Fruit fly (Drosophila melanogaster) whole organism, embryonic: Measurements from ENCODE around the gene grsm.

ENCODE experiments used
- CG10274 ChIP-seq: fragments of 200-800 bp; sonication (Bioruptor generic); optimal IDR thresholded peaks from 3 replicates; lab custom pipeline; 2017; ENCODE audit warnings: missing biosample characterization, mild to moderate bottlenecking, missing genetic modification characterization
- CG17612 ChIP-seq: fragments of 200-800 bp; sonication (Bioruptor generic); IDR thresholded peaks from 2 replicates; pipeline ENCODE4 v1.3.6; 2022; ENCODE audit warnings: missing biosample characterization, missing genetic modification characterization
- CG18764 ChIP-seq: fragments of 200-800 bp; sonication (Bioruptor generic); optimal IDR thresholded peaks from 3 replicates; lab custom pipeline; 2016; ENCODE audit warnings: missing biosample characterization, missing genetic modification characterization
- CG32532 ChIP-seq: fragments of 200-800 bp; sonication (Bioruptor generic); IDR thresholded peaks from 2 replicates; pipeline ENCODE4 v1.3.6; 2022; ENCODE audit warnings: missing biosample characterization, missing genetic modification characterization
- CG33213 ChIP-seq: fragments of 200-800 bp; sonication (Bioruptor generic); optimal IDR thresholded peaks from 3 replicates; lab custom pipeline; 2016; ENCODE audit warnings: missing biosample characterization, missing genetic modification characterization
- CG7786 ChIP-seq: fragments of 200-800 bp; sonication (Bioruptor generic); optimal IDR thresholded peaks from 2 replicates; lab custom pipeline; 2016; ENCODE audit warnings: missing biosample characterization, missing genetic modification characterization
- CoRest ChIP-seq: fragments of 200-800 bp; sonication (Bioruptor generic); optimal IDR thresholded peaks from 3 replicates; lab custom pipeline; 2018; ENCODE audit warnings: missing biosample characterization, mild to moderate bottlenecking, missing genetic modification characterization, moderate library complexity
- Dp ChIP-seq: fragments of 200-800 bp; sonication (Bioruptor generic); optimal IDR thresholded peaks from 2 replicates; lab custom pipeline; 2018; ENCODE audit warnings: missing biosample characterization, mild to moderate bottlenecking, missing genetic modification characterization, moderate library complexity
- MBD-R2 ChIP-seq: fragments of 200-800 bp; sonication (Bioruptor generic); IDR thresholded peaks from 2 replicates; pipeline ENCODE4 v1.3.6; 2022; ENCODE audit warnings: missing biosample characterization, missing genetic modification characterization
- Mrtf ChIP-seq: fragments of 200-800 bp; sonication (Bioruptor generic); IDR thresholded peaks from 3 replicates; pipeline ENCODE4 v1.3.6; 2022; ENCODE audit warnings: missing biosample characterization, missing genetic modification characterization
- Oli ChIP-seq: fragments of 200-800 bp; sonication (Bioruptor generic); optimal IDR thresholded peaks from 2 replicates; lab custom pipeline; 2018; ENCODE audit warnings: missing biosample characterization, mild to moderate bottlenecking, missing genetic modification characterization, moderate library complexity
- Ssrp ChIP-seq: fragments of 200-800 bp; sonication (Bioruptor generic); optimal IDR thresholded peaks from 2 replicates; lab custom pipeline; 2018; ENCODE audit warnings: missing biosample characterization, mild to moderate bottlenecking, missing genetic modification characterization, moderate library complexity
- chinmo ChIP-seq: fragments of 200-800 bp; sonication (Bioruptor generic); IDR thresholded peaks from 4 replicates; pipeline ENCODE4 v1.3.6; 2022; ENCODE audit warnings: missing biosample characterization, missing genetic modification characterization; ENCODE audit not compliant: partially characterized antibody
- gem ChIP-seq: fragments of 200-800 bp; sonication (Bioruptor generic); optimal IDR thresholded peaks from 2 replicates; lab custom pipeline; 2019; ENCODE audit warnings: missing biosample characterization, mild to moderate bottlenecking, missing genetic modification characterization, moderate library complexity
- grn ChIP-seq: fragments of 200-800 bp; sonication (Bioruptor generic); optimal IDR thresholded peaks from 3 replicates; lab custom pipeline; 2017; ENCODE audit warnings: missing biosample characterization, missing genetic modification characterization
- sim ChIP-seq: fragments of 200-800 bp; sonication (Bioruptor generic); IDR thresholded peaks from 2 replicates; pipeline ENCODE4 v1.3.6; 2022; ENCODE audit warnings: missing biosample characterization, missing genetic modification characterization
- tap ChIP-seq: fragments of 200-800 bp; optimal IDR thresholded peaks from 3 replicates; lab custom pipeline; 2019; ENCODE audit warnings: missing biosample characterization, mild to moderate bottlenecking, missing genetic modification characterization, moderate library complexity
- toy ChIP-seq: fragments of 200-800 bp; sonication (Bioruptor generic); IDR thresholded peaks from 2 replicates; pipeline ENCODE4 v1.3.6; 2022; ENCODE audit warnings: missing biosample characterization, missing genetic modification characterization

grsm gene

dm6 chr3R:12911192-12911591, 56.3 kb downstream of the grsm start, which contains the start of gene CG10909:
Gene CG10909 (minus strand): TSS chr3R:12911292.
- TF ChIP-seq Mrtf (GFP tag; lab: Robert Waterston, UW): no peak
- no peak for TF ChIP-seq gem (tag; lab: Kevin White, UChicago)
- no peak for TF ChIP-seq Ssrp (tag; lab: Kevin White, UChicago)
- no peak for TF ChIP-seq CG18764
- TF ChIP-seq toy: no peak
- no peak for TF ChIP-seq CG7786
- no peak for TF ChIP-seq CG33213
- no peak for TF ChIP-seq grn
- TF ChIP-seq MBD-R2 (GFP tag; lab: Robert Waterston, UW): no peak
- TF ChIP-seq Dp (GFP tag; lab: Kevin White, UChicago): no peak
- no peak for TF ChIP-seq CoRest
- no peak for TF ChIP-seq CG17612 (GFP tag; lab: Robert Waterston, UW)
- no peak for TF ChIP-seq sim
- TF ChIP-seq tap: no peak
- no peak for TF ChIP-seq CG32532 (GFP tag; lab: Robert Waterston, UW)
- no peak for TF ChIP-seq Oli
- TF ChIP-seq CG10274 (GFP tag; lab: Kevin White, UChicago): no peak
- no peak for TF ChIP-seq chinmo (GFP tag; lab: Robert Waterston, UW)
